Worm (Caenorhabditis elegans) whole organism, dauer: ENCODE measurements around the gene fbxa-166.
"Not testable (repeated sequence)": the region's sequence is repeated elsewhere in the genome, so short reads cannot be mapped to it uniquely, and the experiment has no call there.

ENCODE experiments used
- unc-62 ChIP-seq: sonication (generic microtip); optimal IDR thresholded peaks from 2 replicates; lab custom pipeline; 2017; ENCODE audit warnings: missing biosample characterization, missing genetic modification reagents, missing genetic modification characterization

fbxa-166 gene

DNA sequence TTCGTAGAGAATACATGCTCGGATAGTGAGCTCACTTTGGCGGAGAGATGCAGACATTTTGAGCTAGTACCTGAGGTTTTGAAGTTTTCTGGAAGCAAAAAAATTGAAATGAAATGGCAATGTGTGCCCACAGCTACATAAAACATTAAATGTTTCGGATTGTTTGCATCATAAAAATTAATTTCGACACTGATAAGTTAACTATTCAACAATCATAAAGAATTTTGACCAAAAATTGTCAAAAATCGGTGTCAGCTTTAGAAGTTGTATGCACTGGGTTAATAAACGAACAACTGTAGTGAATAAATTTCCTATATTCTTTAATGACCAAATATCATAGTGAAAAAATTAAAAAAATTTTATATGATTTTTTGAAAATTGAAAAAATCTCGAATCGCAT lies at the start of gene fbxa-166:
TSS of gene fbxa-166 (minus strand) at position 101 of the 400 bp plus-strand sequence.
- TF ChIP-seq unc-62 (GFP tag; lab: Kevin White, UChicago), result no peak

ce11 chrII:1666025-1666424 lies 47.2 kb upstream of the fbxa-166 start, which contains the start of gene srlf-29:
TSS of gene srlf-29 (plus strand) at chrII:1666325.
- TF ChIP-seq unc-62 (GFP tag; lab: Kevin White, UChicago), result no peak

DNA sequence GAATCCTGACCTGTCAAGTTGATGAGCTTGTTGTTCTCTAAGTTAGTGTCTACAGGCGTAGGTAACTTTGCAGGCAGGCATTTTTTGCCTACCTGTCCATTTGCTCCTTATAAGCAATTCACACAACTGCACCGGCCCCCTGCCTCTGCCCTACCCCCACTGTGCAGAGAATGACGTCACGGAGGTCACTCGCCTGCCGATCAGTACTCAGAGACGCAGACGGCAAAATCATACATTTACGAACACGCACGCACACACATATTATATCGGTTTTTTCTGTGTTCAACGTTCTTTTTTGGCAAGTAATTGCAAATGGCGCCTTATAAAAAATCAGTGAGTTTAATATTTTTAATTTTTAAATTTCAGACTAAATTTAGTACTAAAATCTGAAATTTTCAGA lies 44.7 kb upstream of the fbxa-166 start, which contains the start of gene duxl-1:
TSS of gene duxl-1 (plus strand) at position 184 of the 400 bp plus-strand sequence.
- TF ChIP-seq unc-62 (GFP tag; lab: Kevin White, UChicago), result no peak

ce11 chrII:1662881-1663280 lies 44.0 kb upstream of the fbxa-166 start, which contains the start of gene ZC204.14:
TSS of gene ZC204.14 (minus strand) at chrII:1662949.
- TF ChIP-seq unc-62 (GFP tag; lab: Kevin White, UChicago), result no peak

DNA sequence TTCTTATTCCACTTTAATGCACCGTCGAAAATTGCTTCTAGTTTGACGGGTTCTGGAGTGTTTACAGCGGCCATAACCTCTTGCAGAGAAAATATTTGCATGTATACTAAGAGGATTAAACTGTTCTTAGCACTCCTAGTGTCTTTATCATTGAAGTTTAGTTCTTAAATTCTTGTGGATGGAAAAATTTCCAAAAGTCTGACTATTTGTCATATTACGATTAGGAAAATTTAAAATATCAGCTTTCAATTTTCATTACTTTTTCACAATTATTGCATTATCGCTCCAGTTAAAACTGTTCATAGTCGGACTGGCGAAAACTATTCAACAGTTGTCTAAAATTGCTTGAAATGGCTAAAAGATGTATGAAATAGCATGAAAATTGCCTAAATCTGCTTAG lies 42.0 kb upstream of the fbxa-166 start, which contains the start of gene ZC204.13:
TSS of gene ZC204.13 (minus strand) at position 101 of the 400 bp plus-strand sequence.
- TF ChIP-seq unc-62 (GFP tag; lab: Kevin White, UChicago), result not testable (repeated sequence)

DNA sequence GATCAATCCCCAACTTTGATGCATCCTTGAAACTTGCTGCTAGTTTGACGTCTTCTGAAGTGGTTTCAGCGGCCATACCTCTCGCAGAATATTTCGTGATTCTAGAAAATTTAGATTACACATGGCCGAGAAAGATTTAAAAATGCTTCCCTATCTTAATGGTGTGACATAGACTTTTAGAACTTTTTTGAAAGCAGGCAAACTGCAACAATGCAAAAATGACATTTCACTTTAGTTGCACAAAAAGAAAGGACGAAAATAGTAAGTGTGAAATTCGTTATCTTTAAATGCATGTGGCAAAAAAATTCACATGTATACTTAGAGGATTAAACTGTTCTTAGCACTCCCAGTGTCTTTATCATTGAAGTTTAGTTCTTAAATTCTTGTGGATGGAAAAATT lies 38.4 kb upstream of the fbxa-166 start, which contains the start of gene ZC204.12:
TSS of gene ZC204.12 (minus strand) at position 101 of the 400 bp plus-strand sequence.
- TF ChIP-seq unc-62 (GFP tag; lab: Kevin White, UChicago), result no peak

DNA sequence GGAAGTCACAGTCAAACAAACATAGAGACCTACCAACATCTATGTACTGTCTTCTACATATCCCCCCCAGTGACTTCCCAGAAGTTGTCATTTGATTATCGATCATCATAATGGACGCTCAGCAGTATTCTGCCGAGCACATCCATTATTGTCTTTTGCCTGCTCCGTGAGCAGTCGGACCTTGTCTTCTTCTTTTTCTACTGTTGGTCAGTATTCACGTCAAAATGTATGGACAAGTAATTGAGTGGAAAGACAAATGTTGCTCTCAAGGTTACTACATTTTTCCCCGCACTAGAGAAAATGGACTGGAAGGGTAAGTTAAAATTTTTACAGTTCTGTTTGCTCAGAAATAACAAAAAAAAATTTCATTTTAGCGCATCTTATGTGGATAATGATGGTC lies 36.1 kb upstream of the fbxa-166 start, which contains the start of gene btb-12:
TSS of gene btb-12 (plus strand) at position 301 of the 400 bp plus-strand sequence.
- TF ChIP-seq unc-62 (GFP tag; lab: Kevin White, UChicago), result no peak

ce11 chrII:1653397-1653796 lies 34.5 kb upstream of the fbxa-166 start, which contains the start of gene fbxb-15:
TSS of gene fbxb-15 (minus strand) at chrII:1653497.
- no peak for TF ChIP-seq unc-62 (GFP tag; lab: Kevin White, UChicago)

DNA sequence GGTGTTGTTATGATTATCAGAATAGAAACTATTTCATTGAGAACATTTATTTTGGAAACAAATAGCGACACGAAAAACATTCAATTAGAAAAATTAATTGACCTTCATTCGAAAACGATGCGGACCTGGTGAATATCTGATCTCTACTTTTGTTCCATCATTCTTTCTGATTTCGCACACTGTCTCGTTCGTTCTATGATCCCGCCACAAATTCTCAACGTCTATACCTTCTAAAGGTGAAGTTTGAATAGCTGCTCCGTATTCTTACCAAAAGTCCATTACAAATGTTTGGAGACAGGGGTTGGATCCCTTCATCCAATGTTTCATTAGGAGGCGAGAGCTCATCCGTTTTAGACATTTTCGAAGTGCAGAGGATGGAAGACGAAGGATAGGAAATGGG lies 33.0 kb upstream of the fbxa-166 start, which contains the start of gene fbxb-16:
TSS of gene fbxb-16 (minus strand) at position 101 of the 400 bp plus-strand sequence.
- TF ChIP-seq unc-62 (GFP tag; lab: Kevin White, UChicago), result no peak

DNA sequence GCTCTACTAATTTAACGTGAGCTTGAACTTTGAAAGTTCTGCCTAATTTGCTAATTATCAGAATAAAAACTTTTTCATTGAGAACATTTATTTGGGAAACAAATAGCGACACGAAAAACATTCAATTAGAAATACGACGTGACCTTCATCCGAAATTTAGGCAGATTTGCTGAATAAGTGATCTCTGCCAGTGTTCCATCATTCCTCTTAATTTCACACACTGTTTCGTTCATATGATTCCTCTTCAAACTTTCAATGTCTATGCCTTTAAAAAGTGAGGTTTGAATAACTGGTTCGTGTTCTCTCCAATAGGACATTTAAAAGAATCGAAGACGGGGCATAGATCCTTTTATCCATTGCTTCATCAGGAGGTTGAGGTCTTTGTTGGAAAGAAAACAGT lies 31.7 kb upstream of the fbxa-166 start, which contains the start of gene fbxb-20:
TSS of gene fbxb-20 (minus strand) at position 101 of the 400 bp plus-strand sequence.
- TF ChIP-seq unc-62 (GFP tag; lab: Kevin White, UChicago), result no peak

ce11 chrII:1648768-1649167 lies 29.9 kb upstream of the fbxa-166 start, which contains the start of gene fbxb-21:
TSS of gene fbxb-21 (minus strand) at chrII:1648868.
- TF ChIP-seq unc-62 (GFP tag; lab: Kevin White, UChicago), result no peak

DNA sequence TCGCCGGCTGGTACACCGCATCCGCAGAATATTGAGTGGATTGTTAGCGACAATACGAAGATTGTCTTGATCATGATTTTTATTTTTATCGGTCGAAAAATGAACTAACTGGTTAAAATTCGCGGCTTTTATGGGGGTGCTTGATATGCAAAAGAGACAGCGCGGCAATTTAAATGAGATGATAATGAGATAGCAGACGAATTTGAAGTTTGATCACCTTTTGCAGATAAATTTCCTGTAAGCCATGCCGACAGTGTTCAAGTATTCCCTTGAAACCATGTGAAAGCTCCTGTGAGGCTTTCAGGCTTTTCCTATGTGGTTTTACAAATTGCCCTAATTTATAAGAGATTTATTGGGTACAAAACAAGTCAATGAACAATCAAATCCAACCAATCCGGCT lies 27.4 kb upstream of the fbxa-166 start, which contains the start of gene ZC204.17:
TSS of gene ZC204.17 (minus strand) at position 101 of the 400 bp plus-strand sequence.
- TF ChIP-seq unc-62 (GFP tag; lab: Kevin White, UChicago), result no peak

- no peak for TF ChIP-seq unc-62 (GFP tag; lab: Kevin White, UChicago)
These were observed 26.0 kb upstream of the fbxa-166 start, which contains the start of gene ZC204.6 for ce11 chrII:1644777-1645348. TSS of gene ZC204.6 (minus strand) at chrII:1644827.

DNA sequence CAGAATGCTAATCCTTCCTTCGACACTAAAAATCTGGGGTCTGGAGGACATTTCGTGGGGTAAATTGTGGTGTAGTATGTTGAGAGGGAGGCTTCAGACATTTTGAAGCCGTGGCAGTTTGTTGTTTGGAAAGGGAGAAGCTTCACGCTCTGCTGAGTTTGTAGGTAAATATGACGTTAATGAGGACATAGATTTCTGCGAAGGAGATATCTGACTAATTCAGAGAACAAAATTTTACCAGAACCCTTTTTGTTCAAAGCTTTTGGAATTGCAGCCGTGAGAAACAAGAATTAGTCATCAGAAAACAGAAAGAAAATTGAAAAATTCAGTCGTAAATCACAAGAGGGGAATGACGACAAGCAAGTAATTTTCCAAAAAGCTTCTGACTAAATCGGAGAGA lies 21.6 kb upstream of the fbxa-166 start, which contains the start of gene srh-72:
TSS of gene srh-72 (minus strand) at position 101 of the 400 bp plus-strand sequence.
- no peak for TF ChIP-seq unc-62 (GFP tag; lab: Kevin White, UChicago)

DNA sequence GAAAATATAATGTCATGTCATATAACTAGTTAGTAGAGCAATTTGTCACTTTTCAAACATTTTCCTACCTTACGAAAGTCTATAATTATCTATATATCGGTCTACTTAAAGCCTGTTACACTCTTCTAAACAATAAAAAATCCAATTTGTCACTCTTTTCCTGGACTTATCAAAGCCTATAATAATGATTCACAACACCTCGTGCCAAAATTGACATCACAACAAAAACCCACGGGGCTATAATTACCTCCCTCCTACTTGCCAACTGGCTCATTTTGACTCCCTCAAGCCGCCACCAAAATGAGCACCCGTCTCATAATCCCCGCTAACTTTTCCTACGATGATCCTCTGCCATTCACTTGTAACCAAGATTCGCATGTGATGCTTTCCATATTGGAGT lies 17.5 kb upstream of the fbxa-166 start, which contains the start of gene srg-20:
TSS of gene srg-20 (plus strand) at position 301 of the 400 bp plus-strand sequence.
- TF ChIP-seq unc-62 (GFP tag; lab: Kevin White, UChicago), result not testable (repeated sequence)

DNA sequence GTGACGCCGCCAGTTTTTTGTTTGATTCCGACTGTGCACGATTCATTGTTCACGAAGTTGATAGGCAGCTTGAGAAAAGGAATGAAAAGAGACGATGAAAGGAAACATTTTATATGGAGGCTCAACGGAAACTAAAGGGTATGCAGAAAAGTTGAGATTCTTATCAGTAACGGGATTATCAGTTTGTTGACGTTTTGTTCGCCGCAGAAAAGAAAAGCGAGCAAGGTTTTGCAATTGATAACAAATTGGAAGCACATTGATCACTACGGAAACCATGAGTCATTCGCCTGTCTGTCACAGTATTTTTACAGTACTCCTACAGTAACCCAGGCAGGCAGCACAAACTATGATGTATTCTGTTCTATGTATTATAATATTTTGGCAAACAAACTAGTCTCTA lies 17.1 kb upstream of the fbxa-166 start:
- TF ChIP-seq unc-62 (GFP tag; lab: Kevin White, UChicago), result no peak
